Fruit fly (Drosophila melanogaster) whole organism, embryonic: ENCODE data around the gene sordd2.
A peak's percentile ranks its signal among the peaks of the same experiment; 100 is the strongest.
"Not testable (repeated sequence)": the region's sequence is repeated elsewhere in the genome, so short reads cannot be mapped to it uniquely, and the experiment has no call there.

Source experiments
- Bgb ChIP-seq: fragments of 200-800 bp; sonication (Bioruptor generic); IDR thresholded peaks from 2 replicates; pipeline ENCODE4 v1.3.6; 2022; ENCODE audit warnings: missing biosample characterization, missing genetic modification characterization; ENCODE audit not compliant: partially characterized antibody
- CG1024 ChIP-seq: fragments of 200-800 bp; sonication (Bioruptor generic); IDR thresholded peaks from 2 replicates; pipeline ENCODE4 v1.3.6; 2022; ENCODE audit warnings: missing biosample characterization, missing genetic modification characterization
- CG10431 ChIP-seq: fragments of 200-800 bp; sonication (Bioruptor generic); optimal IDR thresholded peaks from 3 replicates; lab custom pipeline; 2018; ENCODE audit warnings: missing biosample characterization, mild to moderate bottlenecking, missing genetic modification characterization
- CG13287 ChIP-seq: fragments of 200-800 bp; sonication (Bioruptor generic); IDR thresholded peaks from 2 replicates; pipeline ENCODE4 v1.3.6; 2022; ENCODE audit warnings: missing biosample characterization, missing genetic modification characterization; ENCODE audit not compliant: partially characterized antibody
- CG14860 ChIP-seq: fragments of 200-800 bp; sonication (Bioruptor generic); IDR thresholded peaks from 3 replicates; pipeline ENCODE4 v1.3.6; 2022; ENCODE audit warnings: missing biosample characterization, missing genetic modification characterization; ENCODE audit not compliant: partially characterized antibody
- CG30020 ChIP-seq: fragments of 200-800 bp; optimal IDR thresholded peaks from 2 replicates; lab custom pipeline; 2019; ENCODE audit warnings: missing biosample characterization, mild to moderate bottlenecking, missing genetic modification characterization, moderate library complexity
- CG32532 ChIP-seq: fragments of 200-800 bp; sonication (Bioruptor generic); IDR thresholded peaks from 2 replicates; pipeline ENCODE4 v1.3.6; 2022; ENCODE audit warnings: missing biosample characterization, missing genetic modification characterization
- CG34224 ChIP-seq: fragments of 200-800 bp; sonication (Bioruptor generic); IDR thresholded peaks from 3 replicates; pipeline ENCODE4 v1.3.6; 2022; ENCODE audit warnings: missing biosample characterization, missing genetic modification characterization; ENCODE audit not compliant: partially characterized antibody
- CG42726 ChIP-seq: fragments of 200-800 bp; sonication (Bioruptor generic); IDR thresholded peaks from 2 replicates; pipeline ENCODE4 v1.3.6; 2022; ENCODE audit warnings: missing biosample characterization, missing genetic modification characterization; ENCODE audit not compliant: partially characterized antibody
- CG6272 ChIP-seq: fragments of 200-800 bp; sonication (Bioruptor generic); IDR thresholded peaks from 2 replicates; pipeline ENCODE4 v1.3.6; 2022; ENCODE audit warnings: missing biosample characterization, missing genetic modification characterization
- CG7357 ChIP-seq: fragments of 200-800 bp; sonication (Bioruptor generic); IDR thresholded peaks from 3 replicates; pipeline ENCODE4 v1.3.6; 2022; ENCODE audit warnings: missing biosample characterization, missing genetic modification characterization
- CG8290 ChIP-seq, 3 experiments: fragments of 200-800 bp; sonication (Bioruptor generic); optimal IDR thresholded peaks; 2 replicates each; lab custom pipeline; 2016 to 2019; ENCODE audit warnings: missing biosample characterization in 3 of 3, missing genetic modification characterization in 3 of 3, mild to moderate bottlenecking in 2 of 3, moderate library complexity in 1 of 3
- Dll ChIP-seq: fragments of 200-800 bp; sonication (Bioruptor generic); IDR thresholded peaks from 4 replicates; pipeline ENCODE4 v1.3.6; 2022; ENCODE audit warnings: missing biosample characterization, missing genetic modification characterization; ENCODE audit not compliant: partially characterized antibody
- Dref ChIP-seq: fragments of 200-800 bp; sonication (Bioruptor generic); IDR thresholded peaks from 2 replicates; pipeline ENCODE4 v1.3.6; 2022; ENCODE audit warnings: missing biosample characterization, missing genetic modification characterization
- Gug ChIP-seq: fragments of 200-800 bp; sonication (Bioruptor generic); IDR thresholded peaks from 4 replicates; pipeline ENCODE4 v1.3.6; 2022; ENCODE audit warnings: missing biosample characterization, missing genetic modification characterization
- Hr78 ChIP-seq, 2 experiments: fragments of 200-800 bp in 1 of 2; fragments of >200 bp in 1 of 2; sonication (Bioruptor generic) in 1 of 2; optimal IDR thresholded peaks; 2 replicates each; lab custom pipeline; 2017 to 2019; ENCODE audit warnings: missing biosample characterization in 2 of 2, missing genetic modification characterization in 2 of 2, mild to moderate bottlenecking in 1 of 2, moderate library complexity in 1 of 2
- Med ChIP-seq: fragments of 200-800 bp; sonication (Bioruptor generic); peaks from one replicate; lab custom pipeline; 2016; ENCODE audit warnings: missing biosample characterization, missing genetic modification characterization, mild to moderate bottlenecking, inconsistent platforms, moderate library complexity
- Neu2 ChIP-seq: fragments of 200-800 bp; sonication (Bioruptor generic); optimal IDR thresholded peaks from 3 replicates; lab custom pipeline; 2016; ENCODE audit warnings: missing biosample characterization, missing genetic modification characterization, borderline replicate concordance
- Ptx1 ChIP-seq: fragments of 200-800 bp; sonication (Bioruptor generic); IDR thresholded peaks from 2 replicates; pipeline ENCODE4 v1.3.6; 2022; ENCODE audit warnings: missing biosample characterization, missing genetic modification characterization
- Rfx ChIP-seq: fragments of 200-800 bp; sonication (Bioruptor generic); IDR thresholded peaks from 2 replicates; pipeline ENCODE4 v1.3.6; 2022; ENCODE audit warnings: missing biosample characterization, missing genetic modification characterization
- Scr ChIP-seq: fragments of 200-800 bp; sonication (Bioruptor generic); IDR thresholded peaks from 2 replicates; pipeline ENCODE4 v1.3.6; 2022; ENCODE audit warnings: missing biosample characterization, missing genetic modification characterization; ENCODE audit not compliant: partially characterized antibody
- Trl ChIP-seq, 3 experiments: fragments of >200 bp in 2 of 3; fragments of 200-800 bp in 1 of 3; sonication (Bioruptor generic) in 1 of 3; optimal IDR thresholded peaks; 2 replicates in 1 of 3; 3 replicates in 2 of 3; lab custom pipeline; 2016 to 2017; ENCODE audit warnings: missing biosample characterization in 1 of 3, missing genetic modification characterization in 1 of 3
- amos ChIP-seq: fragments of 200-800 bp; sonication (Bioruptor generic); IDR thresholded peaks from 2 replicates; pipeline ENCODE4 v1.3.6; 2022; ENCODE audit warnings: missing biosample characterization, missing genetic modification characterization; ENCODE audit not compliant: partially characterized antibody
- bbx ChIP-seq: fragments of 200-800 bp; sonication (Bioruptor generic); IDR thresholded peaks from 2 replicates; pipeline ENCODE4 v1.3.6; 2022; ENCODE audit warnings: missing biosample characterization, missing genetic modification characterization; ENCODE audit not compliant: partially characterized antibody
- chinmo ChIP-seq: fragments of 200-800 bp; sonication (Bioruptor generic); IDR thresholded peaks from 4 replicates; pipeline ENCODE4 v1.3.6; 2022; ENCODE audit warnings: missing biosample characterization, missing genetic modification characterization; ENCODE audit not compliant: partially characterized antibody
- hb ChIP-seq: fragments of 200-800 bp; sonication (Bioruptor generic); IDR thresholded peaks from 3 replicates; pipeline ENCODE4 v1.3.6; 2022; ENCODE audit warnings: missing biosample characterization, missing genetic modification characterization; ENCODE audit not compliant: partially characterized antibody
- ind ChIP-seq: fragments of 200-800 bp; sonication (Bioruptor generic); optimal IDR thresholded peaks from 3 replicates; lab custom pipeline; 2016; ENCODE audit warnings: missing biosample characterization, missing genetic modification characterization
- klu ChIP-seq: fragments of 200-800 bp; sonication (Bioruptor generic); IDR thresholded peaks from 2 replicates; pipeline ENCODE4 v1.3.6; 2022; ENCODE audit warnings: missing biosample characterization, missing genetic modification characterization
- knrl ChIP-seq: fragments of 200-800 bp; sonication (Bioruptor generic); IDR thresholded peaks from 3 replicates; pipeline ENCODE4 v1.3.6; 2022; ENCODE audit warnings: missing biosample characterization, missing genetic modification characterization; ENCODE audit not compliant: partially characterized antibody
- lov ChIP-seq, 2 experiments: fragments of 200-800 bp in 1 of 2; fragments of >200 bp in 1 of 2; sonication (Bioruptor generic) in 1 of 2; IDR thresholded peaks in 1 of 2; optimal IDR thresholded peaks in 1 of 2; 2 replicates in 1 of 2; 3 replicates in 1 of 2; pipeline versions ENCODE4 v1.3.6 to Lab custom; 2017 to 2022; ENCODE audit warnings: missing biosample characterization in 1 of 2, missing genetic modification characterization in 1 of 2
- mld ChIP-seq: fragments of 200-800 bp; sonication (Bioruptor generic); IDR thresholded peaks from 3 replicates; pipeline ENCODE4 v1.3.6; 2022; ENCODE audit warnings: missing biosample characterization, missing genetic modification characterization; ENCODE audit not compliant: partially characterized antibody
- nerfin-2 ChIP-seq: fragments of 200-800 bp; sonication (Bioruptor generic); IDR thresholded peaks from 2 replicates; pipeline ENCODE4 v1.3.6; 2022; ENCODE audit warnings: missing biosample characterization, missing genetic modification characterization; ENCODE audit not compliant: partially characterized antibody
- nmo ChIP-seq: fragments of 200-800 bp; sonication (Bioruptor generic); optimal IDR thresholded peaks from 2 replicates; lab custom pipeline; 2018; ENCODE audit warnings: missing biosample characterization, mild to moderate bottlenecking, missing genetic modification characterization, moderate library complexity
- pan ChIP-seq, 4 experiments: fragments of >200 bp in 3 of 4; fragments of 200-800 bp in 1 of 4; sonication (Bioruptor generic) in 1 of 4; optimal IDR thresholded peaks in 3 of 4; IDR thresholded peaks in 1 of 4; 2 replicates each; pipeline versions ENCODE4 v1.3.6 to Lab custom; 2017 to 2022; ENCODE audit warnings: missing biosample characterization in 2 of 4, missing genetic modification characterization in 2 of 4, mixed read lengths in 1 of 4
- prd ChIP-seq, 3 experiments: fragments of >200 bp in 2 of 3; fragments of 200-800 bp in 1 of 3; sonication (Bioruptor generic) in 1 of 3; optimal IDR thresholded peaks in 2 of 3; IDR thresholded peaks in 1 of 3; 2 replicates in 2 of 3; 3 replicates in 1 of 3; pipeline versions ENCODE4 v1.3.6 to Lab custom; 2017 to 2022; ENCODE audit warnings: missing biosample characterization in 1 of 3, missing genetic modification characterization in 1 of 3
- sens ChIP-seq: fragments of 200-800 bp; sonication (Bioruptor generic); peaks from one replicate; lab custom pipeline; 2016; ENCODE audit warnings: missing biosample characterization, missing genetic modification characterization
- sna ChIP-seq: fragments of 200-800 bp; sonication (Bioruptor generic); IDR thresholded peaks from 2 replicates; pipeline ENCODE4 v1.3.6; 2022; ENCODE audit warnings: missing biosample characterization, missing genetic modification characterization; ENCODE audit not compliant: partially characterized antibody
- ssp ChIP-seq: fragments of 200-800 bp; sonication (Bioruptor generic); IDR thresholded peaks from 2 replicates; pipeline ENCODE4 v1.3.6; 2022; ENCODE audit warnings: missing biosample characterization, missing genetic modification characterization
- tna ChIP-seq: fragments of 200-800 bp; sonication (Bioruptor generic); IDR thresholded peaks from 2 replicates; pipeline ENCODE4 v1.3.6; 2022; ENCODE audit warnings: missing biosample characterization, missing genetic modification characterization; ENCODE audit not compliant: partially characterized antibody
- unc-4 ChIP-seq: fragments of 200-800 bp; sonication (Bioruptor generic); IDR thresholded peaks from 2 replicates; pipeline ENCODE4 v1.3.6; 2022; ENCODE audit warnings: missing biosample characterization, missing genetic modification characterization; ENCODE audit not compliant: partially characterized antibody
- vnd ChIP-seq: fragments of 200-800 bp; sonication (Bioruptor generic); IDR thresholded peaks from 3 replicates; pipeline ENCODE4 v1.3.6; 2022; ENCODE audit warnings: missing biosample characterization, missing genetic modification characterization; ENCODE audit not compliant: partially characterized antibody
- zfh2 ChIP-seq: fragments of 200-800 bp; sonication (Bioruptor generic); optimal IDR thresholded peaks from 2 replicates; lab custom pipeline; 2016; ENCODE audit warnings: missing biosample characterization, missing genetic modification characterization

The sordd2 gene

dm6 chrX:15799085-15799557 is at the start of gene sordd2, which contains the start of gene CG15602:
Gene sordd2, minus strand, starts transcription at chrX:15799162.
Gene CG15602, plus strand, starts transcription at chrX:15799426.
- TF ChIP-seq amos (GFP tag; lab: Robert Waterston, UW) (peak; percentile 63), Scr (peak; percentile 81), CG8290 (GFP tag; optimal IDR thresholded peaks at IDR 0.05; lab: Kevin White, UChicago) (peak; percentile 87), CG34224 (GFP tag; lab: Robert Waterston, UW) (peak; percentile 60; the same call in 2 of the 3 replicates), CG14860 (peak; percentile 56), Rfx (GFP tag; lab: Robert Waterston, UW) (peak; percentile 31; the same call in 1 of the 2 replicates), Dll (peak; percentile 80), CG13287 (GFP tag; lab: Robert Waterston, UW) (peak; percentile 33), sens (GFP tag; lab: Kevin White, UChicago) (peak; percentile 65), CG30020 (tag; lab: Kevin White, UChicago) (peak; percentile 88), CG7357 (GFP tag; lab: Robert Waterston, UW) (0 out of 3 replicates have a peak, but pooled peaks have one; percentile 20), nerfin-2 (peak; percentile 40; the same call in 1 of the 2 replicates), vnd (GFP tag; lab: Robert Waterston, UW) (peak; percentile 68), hb (GFP tag; lab: Robert Waterston, UW) (peak; percentile 76), chinmo (GFP tag; lab: Robert Waterston, UW) (0 out of 4 replicates have a peak, but pooled peaks have one; percentile 20), Gug (GFP tag; lab: Robert Waterston, UW) (peak; percentile 21; the same call in 1 of the 4 replicates), pan (GFP tag; optimal IDR thresholded peaks at IDR 0.05 in 1 of 2, IDR thresholded peaks at IDR 0.05 in 1 of 2) (peak in 1 of 2 experiments; percentile 24), knrl (GFP tag; lab: Robert Waterston, UW) (peak; percentile 81), unc-4 (GFP tag; lab: Robert Waterston, UW) (peak; percentile 84), prd (GFP tag; IDR thresholded peaks at IDR 0.05; lab: Robert Waterston, UW) (peak; percentile 31; the same call in 1 of the 3 replicates), CG42726 (GFP tag; lab: Robert Waterston, UW) (peak; percentile 80; the same call in 1 of the 2 replicates), Ptx1 (GFP tag; lab: Robert Waterston, UW) (0 out of 2 replicates have a peak, but pooled peaks have one; percentile 11), ssp (GFP tag; lab: Robert Waterston, UW) (peak; percentile 95), Med (GFP tag; lab: Kevin White, UChicago) (peak; percentile 15), tna (GFP tag; lab: Robert Waterston, UW) (peak; percentile 62), mld (GFP tag; lab: Robert Waterston, UW) (0 out of 3 replicates have a peak, but pooled peaks have one; percentile 20), bbx (GFP tag; lab: Robert Waterston, UW) (peak; percentile 86), Hr78 (GFP tag; optimal IDR thresholded peaks at IDR 0.05; lab: Kevin White, UChicago) (peak in 1 of 2 experiments; percentile 66), sna (GFP tag; lab: Robert Waterston, UW) (peak; percentile 67), Dref (GFP tag; lab: Robert Waterston, UW) (peak; percentile 71), CG32532 (peak; percentile 17; the same call in 1 of the 2 replicates), Bgb (GFP tag; lab: Robert Waterston, UW) (peak; percentile 94), klu (GFP tag; lab: Robert Waterston, UW) (peak; percentile 18; the same call in 1 of the 2 replicates)
- not testable (repeated sequence) for TF ChIP-seq CG8290 (tag; optimal IDR thresholded peaks at IDR 0.05; lab: Kevin White, UChicago); pan (optimal IDR thresholded peaks at IDR 0.05; lab: Kevin White, UChicago); prd (optimal IDR thresholded peaks at IDR 0.05; lab: Kevin White, UChicago)

- TF ChIP-seq Trl (optimal IDR thresholded peaks at IDR 0.05; lab: Kevin White, UChicago) (no peak), Trl (GFP tag; optimal IDR thresholded peaks at IDR 0.05; lab: Kevin White, UChicago) (peak; percentile 82), CG1024 (GFP tag; lab: Robert Waterston, UW) (0 out of 2 replicates have a peak, but pooled peaks have one; percentile 34), ind (GFP tag; lab: Kevin White, UChicago) (peak; percentile 28), bbx (GFP tag; lab: Robert Waterston, UW) (peak; percentile 65), Neu2 (GFP tag; lab: Kevin White, UChicago) (no peak), CG6272 (GFP tag; lab: Robert Waterston, UW) (peak; percentile 69), zfh2 (GFP tag; lab: Kevin White, UChicago) (peak; percentile 70), unc-4 (GFP tag; lab: Robert Waterston, UW) (peak; percentile 79), Ptx1 (GFP tag; lab: Robert Waterston, UW) (peak; percentile 86), CG10431 (GFP tag; lab: Kevin White, UChicago) (no peak), lov (optimal IDR thresholded peaks at IDR 0.05; lab: Kevin White, UChicago) (no peak), lov (GFP tag; IDR thresholded peaks at IDR 0.05; lab: Robert Waterston, UW) (no peak; the same call in 2 of the 3 replicates), pan (optimal IDR thresholded peaks at IDR 0.05; lab: Kevin White, UChicago) (no peak), pan (GFP tag; optimal IDR thresholded peaks at IDR 0.05 in 1 of 2, IDR thresholded peaks at IDR 0.05 in 1 of 2) (peak in 1 of 2 experiments; percentile 76), Scr (peak; percentile 88), nmo (GFP tag; lab: Kevin White, UChicago) (peak; percentile 92)
Observed at dm6 chrX:15844139-15844538, 45.2 kb upstream of the sordd2 start, which contains the start of the genes ArgRS and CG8578. Gene ArgRS, minus strand, starts transcription at chrX:15844145. Gene CG8578, plus strand, starts transcription at chrX:15844476.
